Fruit fly (Drosophila melanogaster) whole organism, embryonic: ENCODE data around the gene Cpr65Av.

ENCODE experiments used
- Atf-2 ChIP-seq: fragments of 200-800 bp; sonication (Bioruptor generic); optimal IDR thresholded peaks from 2 replicates; lab custom pipeline; 2016; ENCODE audit warnings: missing biosample characterization, missing genetic modification characterization
- CG10274 ChIP-seq: fragments of 200-800 bp; sonication (Bioruptor generic); optimal IDR thresholded peaks from 3 replicates; lab custom pipeline; 2017; ENCODE audit warnings: missing biosample characterization, mild to moderate bottlenecking, missing genetic modification characterization
- CG10654 ChIP-seq: fragments of 200-800 bp; sonication (Bioruptor generic); optimal IDR thresholded peaks from 2 replicates; lab custom pipeline; 2016; ENCODE audit warnings: missing biosample characterization, missing genetic modification characterization
- CG12219 ChIP-seq: fragments of 200-800 bp; sonication (Bioruptor generic); optimal IDR thresholded peaks from 3 replicates; lab custom pipeline; 2018; ENCODE audit warnings: missing biosample characterization, mild to moderate bottlenecking, missing genetic modification characterization
- CG1233 ChIP-seq: fragments of 200-800 bp; sonication (Bioruptor generic); optimal IDR thresholded peaks from 4 replicates; lab custom pipeline; 2018; ENCODE audit warnings: missing biosample characterization, mild to moderate bottlenecking, missing genetic modification characterization
- CG12744 ChIP-seq: fragments of 200-800 bp; sonication (Bioruptor generic); optimal IDR thresholded peaks from 2 replicates; lab custom pipeline; 2016; ENCODE audit warnings: missing biosample characterization, missing genetic modification characterization
- CG14667 ChIP-seq: fragments of 200-800 bp; sonication (Bioruptor generic); IDR thresholded peaks from 2 replicates; pipeline ENCODE4 v1.3.6; 2022; ENCODE audit warnings: missing biosample characterization, missing genetic modification characterization
- CG15269 ChIP-seq: fragments of 200-800 bp; sonication (Bioruptor generic); optimal IDR thresholded peaks from 2 replicates; lab custom pipeline; 2018; ENCODE audit warnings: missing biosample characterization, mild to moderate bottlenecking, missing genetic modification characterization, moderate library complexity
- CG15601 ChIP-seq: fragments of 200-800 bp; sonication (Bioruptor generic); optimal IDR thresholded peaks from 3 replicates; lab custom pipeline; 2019; ENCODE audit warnings: missing biosample characterization, mild to moderate bottlenecking, missing genetic modification characterization, moderate library complexity
- CG18262 ChIP-seq: fragments of 200-800 bp; optimal IDR thresholded peaks from 3 replicates; lab custom pipeline; 2019; ENCODE audit warnings: missing biosample characterization, mild to moderate bottlenecking, missing genetic modification characterization, moderate library complexity
- CG2712 ChIP-seq: fragments of 200-800 bp; optimal IDR thresholded peaks from 3 replicates; lab custom pipeline; 2019; ENCODE audit warnings: missing biosample characterization, mild to moderate bottlenecking, missing genetic modification characterization, moderate library complexity
- CG3163 ChIP-seq: fragments of 200-800 bp; sonication (Bioruptor generic); optimal IDR thresholded peaks from 3 replicates; lab custom pipeline; 2016; ENCODE audit warnings: missing biosample characterization, missing genetic modification characterization
- CG3407 ChIP-seq: fragments of 200-800 bp; sonication (Bioruptor generic); optimal IDR thresholded peaks from 2 replicates; lab custom pipeline; 2018; ENCODE audit warnings: missing biosample characterization, mild to moderate bottlenecking, missing genetic modification characterization
- CG3726 ChIP-seq: fragments of 200-800 bp; sonication (Bioruptor generic); IDR thresholded peaks from 3 replicates; pipeline ENCODE4, ENCODE4 v1.3.6; 2022; ENCODE audit warnings: missing biosample characterization, missing genetic modification characterization
- CG4730 ChIP-seq: fragments of 200-800 bp; sonication (Bioruptor generic); IDR thresholded peaks from 2 replicates; pipeline ENCODE4 v1.3.6; 2022; ENCODE audit warnings: missing biosample characterization, missing genetic modification characterization
- CG5245 ChIP-seq: fragments of 200-800 bp; sonication (Bioruptor generic); optimal IDR thresholded peaks from 3 replicates; lab custom pipeline; 2016; ENCODE audit warnings: missing biosample characterization, missing genetic modification characterization
- CG8089 ChIP-seq: fragments of 200-800 bp; sonication (Bioruptor generic); optimal IDR thresholded peaks from 3 replicates; lab custom pipeline; 2016; ENCODE audit warnings: missing biosample characterization, missing genetic modification characterization
- CG8290 ChIP-seq, 3 experiments: fragments of 200-800 bp; sonication (Bioruptor generic); optimal IDR thresholded peaks; 2 replicates each; lab custom pipeline; 2016 to 2019; ENCODE audit warnings: missing biosample characterization in 3 of 3, missing genetic modification characterization in 3 of 3, mild to moderate bottlenecking in 2 of 3, moderate library complexity in 1 of 3
- CG8924 ChIP-seq: fragments of 200-800 bp; optimal IDR thresholded peaks from 3 replicates; lab custom pipeline; 2019; ENCODE audit warnings: missing biosample characterization, mild to moderate bottlenecking, missing genetic modification characterization, moderate library complexity
- CG9797 ChIP-seq: fragments of 200-800 bp; sonication (Bioruptor generic); optimal IDR thresholded peaks from 3 replicates; lab custom pipeline; 2018; ENCODE audit warnings: missing biosample characterization, mild to moderate bottlenecking, missing genetic modification characterization
- CG9817 ChIP-seq: fragments of 200-800 bp; sonication (Bioruptor generic); optimal IDR thresholded peaks from 2 replicates; lab custom pipeline; 2018; ENCODE audit warnings: missing biosample characterization, mild to moderate bottlenecking, missing genetic modification characterization, moderate library complexity
- Dp ChIP-seq: fragments of 200-800 bp; sonication (Bioruptor generic); optimal IDR thresholded peaks from 2 replicates; lab custom pipeline; 2018; ENCODE audit warnings: missing biosample characterization, mild to moderate bottlenecking, missing genetic modification characterization, moderate library complexity
- Elba2 ChIP-seq: fragments of 200-800 bp; sonication (Bioruptor generic); optimal IDR thresholded peaks from 3 replicates; lab custom pipeline; 2016; ENCODE audit warnings: missing biosample characterization, missing genetic modification characterization
- HLH4C ChIP-seq: fragments of 200-800 bp; sonication (Bioruptor generic); IDR thresholded peaks from 3 replicates; pipeline ENCODE4 v1.3.6; 2022; ENCODE audit warnings: missing biosample characterization, missing genetic modification characterization; ENCODE audit not compliant: partially characterized antibody
- Kr ChIP-seq: fragments of 200-800 bp; sonication (Bioruptor generic); optimal IDR thresholded peaks from 2 replicates; lab custom pipeline; 2017; ENCODE audit warnings: missing biosample characterization, mild to moderate bottlenecking, missing genetic modification characterization
- Lim3 ChIP-seq: fragments of 200-800 bp; sonication (Bioruptor generic); IDR thresholded peaks from 2 replicates; pipeline ENCODE4 v1.3.6; 2022; ENCODE audit warnings: missing biosample characterization, missing genetic modification characterization
- Mad ChIP-seq: fragments of 200-800 bp; sonication (Bioruptor generic); optimal IDR thresholded peaks from 2 replicates; lab custom pipeline; 2016; ENCODE audit warnings: missing biosample characterization, missing genetic modification characterization
- Pdp1 ChIP-seq, 2 experiments: fragments of 200-800 bp; sonication (Bioruptor generic); optimal IDR thresholded peaks; 3 replicates each; lab custom pipeline; 2016; ENCODE audit warnings: missing biosample characterization in 2 of 2, missing genetic modification characterization in 2 of 2, mild to moderate bottlenecking in 1 of 2, moderate library complexity in 1 of 2
- Sin3A ChIP-seq: fragments of >200 bp; optimal IDR thresholded peaks from 2 replicates; lab custom pipeline; 2018
- Spps ChIP-seq: fragments of 200-800 bp; sonication (Bioruptor generic); optimal IDR thresholded peaks from 2 replicates; lab custom pipeline; 2018; ENCODE audit warnings: missing biosample characterization, mild to moderate bottlenecking, missing genetic modification characterization
- ac ChIP-seq: fragments of 200-800 bp; sonication (Bioruptor generic); optimal IDR thresholded peaks from 3 replicates; lab custom pipeline; 2017; ENCODE audit warnings: missing biosample characterization, mild to moderate bottlenecking, missing genetic modification characterization
- ase ChIP-seq: fragments of 200-800 bp; sonication (Bioruptor generic); IDR thresholded peaks from 3 replicates; pipeline ENCODE4 v1.3.6; 2022; ENCODE audit warnings: missing biosample characterization, missing genetic modification characterization
- br ChIP-seq: fragments of >200 bp; optimal IDR thresholded peaks from 2 replicates; lab custom pipeline; 2017
- cad ChIP-seq: fragments of >200 bp; optimal IDR thresholded peaks from 2 replicates; lab custom pipeline; 2017; ENCODE audit warnings: missing biosample characterization, missing genetic modification characterization
- crp ChIP-seq, 2 experiments: fragments of 200-800 bp; sonication (Bioruptor generic); optimal IDR thresholded peaks; 2 replicates in 1 of 2; 3 replicates in 1 of 2; lab custom pipeline; 2017; ENCODE audit warnings: missing biosample characterization in 2 of 2, missing genetic modification characterization in 2 of 2, mild to moderate bottlenecking in 1 of 2, moderate library complexity in 1 of 2
- dimm ChIP-seq: fragments of 200-800 bp; sonication (Bioruptor generic); IDR thresholded peaks from 2 replicates; pipeline ENCODE4 v1.3.6; 2022; ENCODE audit warnings: missing biosample characterization, missing genetic modification characterization
- dmrt11E ChIP-seq: fragments of 200-800 bp; sonication (Bioruptor generic); optimal IDR thresholded peaks from 3 replicates; lab custom pipeline; 2018; ENCODE audit warnings: missing biosample characterization, mild to moderate bottlenecking, missing genetic modification characterization, moderate library complexity
- gfzf ChIP-seq: fragments of 200-800 bp; sonication (Bioruptor generic); optimal IDR thresholded peaks from 2 replicates; lab custom pipeline; 2016; ENCODE audit warnings: missing biosample characterization, mild to moderate bottlenecking, missing genetic modification characterization, moderate library complexity
- gsb ChIP-seq: fragments of 200-800 bp; sonication (Bioruptor generic); IDR thresholded peaks from 2 replicates; pipeline ENCODE4 v1.3.6; 2022; ENCODE audit warnings: missing biosample characterization, missing genetic modification characterization
- ro ChIP-seq: fragments of 200-800 bp; sonication (Bioruptor generic); IDR thresholded peaks from 2 replicates; pipeline ENCODE4 v1.3.6; 2022; ENCODE audit warnings: missing biosample characterization, missing genetic modification characterization
- schlank ChIP-seq: fragments of 200-800 bp; sonication (Bioruptor generic); optimal IDR thresholded peaks from 2 replicates; lab custom pipeline; 2018; ENCODE audit warnings: missing biosample characterization, mild to moderate bottlenecking, missing genetic modification characterization
- sisA ChIP-seq: fragments of 200-800 bp; sonication (Bioruptor generic); IDR thresholded peaks from 2 replicates; pipeline ENCODE4 v1.3.6; 2022; ENCODE audit warnings: missing biosample characterization, missing genetic modification characterization
- slp2 ChIP-seq: fragments of 200-800 bp; sonication (Bioruptor generic); optimal IDR thresholded peaks from 2 replicates; lab custom pipeline; 2016; ENCODE audit warnings: missing biosample characterization, missing genetic modification characterization
- ssp ChIP-seq: fragments of 200-800 bp; sonication (Bioruptor generic); IDR thresholded peaks from 2 replicates; pipeline ENCODE4 v1.3.6; 2022; ENCODE audit warnings: missing biosample characterization, missing genetic modification characterization
- stc ChIP-seq: fragments of 200-800 bp; sonication (Bioruptor generic); IDR thresholded peaks from 2 replicates; pipeline ENCODE4 v1.3.6; 2022; ENCODE audit warnings: missing biosample characterization, missing genetic modification characterization
- sug ChIP-seq: fragments of 200-800 bp; optimal IDR thresholded peaks from 2 replicates; lab custom pipeline; 2019; ENCODE audit warnings: missing biosample characterization, mild to moderate bottlenecking, missing genetic modification characterization, moderate library complexity
- trh ChIP-seq: fragments of 200-800 bp; sonication (Bioruptor generic); optimal IDR thresholded peaks from 2 replicates; lab custom pipeline; 2016; ENCODE audit warnings: missing biosample characterization, missing genetic modification characterization
- unc-4 ChIP-seq: fragments of 200-800 bp; sonication (Bioruptor generic); IDR thresholded peaks from 2 replicates; pipeline ENCODE4 v1.3.6; 2022; ENCODE audit warnings: missing biosample characterization, missing genetic modification characterization; ENCODE audit not compliant: partially characterized antibody
- vfl ChIP-seq: fragments of 200-800 bp; sonication (Bioruptor generic); optimal IDR thresholded peaks from 2 replicates; lab custom pipeline; 2016; ENCODE audit warnings: missing biosample characterization, missing genetic modification characterization
- wdn ChIP-seq: fragments of 200-800 bp; sonication (Bioruptor generic); IDR thresholded peaks from 2 replicates; pipeline ENCODE4 v1.3.6; 2022; ENCODE audit warnings: missing biosample characterization, missing genetic modification characterization
- wek ChIP-seq: fragments of 200-800 bp; sonication (Bioruptor generic); optimal IDR thresholded peaks from 3 replicates; lab custom pipeline; 2018; ENCODE audit warnings: missing biosample characterization, mild to moderate bottlenecking, missing genetic modification characterization, moderate library complexity

Cpr65Av gene

DNA sequence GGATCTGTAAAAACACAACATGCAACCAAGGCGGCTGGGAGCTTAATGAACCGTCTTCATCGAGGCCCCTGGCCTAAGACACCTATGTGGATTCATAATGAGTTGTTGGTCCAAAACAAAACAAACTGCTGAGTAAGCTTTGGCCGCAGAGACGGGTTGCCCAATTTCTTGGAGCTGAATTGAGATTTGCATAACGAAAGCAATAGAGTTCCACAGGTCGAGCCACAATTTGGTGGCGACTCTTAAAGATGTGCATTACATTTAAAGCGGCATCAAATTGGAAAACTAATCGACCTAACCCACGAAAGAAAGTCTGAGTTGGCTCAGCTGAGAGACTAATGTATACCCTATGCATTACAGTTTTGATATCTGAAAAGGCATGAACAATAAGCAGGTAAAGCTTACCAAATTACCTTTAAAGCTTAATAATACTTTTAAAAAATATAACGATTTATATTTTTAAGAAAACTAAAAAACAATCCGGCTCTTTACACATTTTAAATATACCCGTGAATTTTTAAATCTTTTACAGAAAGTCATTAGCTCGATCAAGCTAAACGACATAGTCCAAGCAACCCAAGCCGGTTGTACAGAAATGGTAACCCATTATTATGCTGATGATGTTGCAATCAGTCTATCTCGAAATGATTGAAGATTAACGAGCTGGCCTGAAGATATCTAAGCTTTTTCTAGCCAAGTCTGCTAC is 17.7 kb upstream of the Cpr65Av start, which contains the start of gene CG13297 (continued):
- TF ChIP-seq sug (tag; lab: Kevin White, UChicago) (no peak), br (lab: Kevin White, UChicago) (no peak), vfl (no peak), CG12219 (peak; percentile 31), CG5245 (no peak), CG10274 (GFP tag; lab: Kevin White, UChicago) (no peak), Mad (GFP tag; lab: Kevin White, UChicago) (no peak), unc-4 (GFP tag; lab: Robert Waterston, UW) (no peak), gsb (GFP tag; lab: Robert Waterston, UW) (no peak), stc (peak; percentile 53; the same call in 1 of the 2 replicates), CG8290 (GFP tag; optimal IDR thresholded peaks at IDR 0.05; lab: Kevin White, UChicago) (no peak), CG8290 (tag; optimal IDR thresholded peaks at IDR 0.05; lab: Kevin White, UChicago) (no peak), ro (GFP tag; lab: Robert Waterston, UW) (no peak), CG3726 (GFP tag; lab: Robert Waterston, UW) (no peak), CG2712 (tag; lab: Kevin White, UChicago) (peak; percentile 78), Dp (GFP tag; lab: Kevin White, UChicago) (no peak), CG15269 (tag; lab: Kevin White, UChicago) (peak; percentile 75), Sin3A (lab: Kevin White, UChicago) (no peak), schlank (tag; lab: Kevin White, UChicago) (no peak), Kr (GFP tag; lab: Kevin White, UChicago) (no peak), wek (GFP tag; lab: Kevin White, UChicago) (no peak), ac (no peak), CG3163 (GFP tag; lab: Kevin White, UChicago) (no peak), CG15601 (no peak), crp (GFP tag; optimal IDR thresholded peaks at IDR 0.05; lab: Kevin White, UChicago) (no peak), CG4730 (GFP tag; lab: Robert Waterston, UW) (peak; percentile 40; the same call in 1 of the 2 replicates), trh (no peak), Atf-2 (no peak), wdn (no peak), Lim3 (no peak), Elba2 (GFP tag; lab: Kevin White, UChicago) (no peak), ssp (GFP tag; lab: Robert Waterston, UW) (no peak; the same call in 1 of the 2 replicates), sisA (GFP tag; lab: Robert Waterston, UW) (peak; percentile 55), CG9797 (GFP tag; lab: Kevin White, UChicago) (no peak), ase (peak; percentile 54; the same call in 1 of the 3 replicates), CG12744 (GFP tag; lab: Kevin White, UChicago) (no peak), cad (GFP tag; lab: Kevin White, UChicago) (no peak), CG9817 (tag; lab: Kevin White, UChicago) (peak; percentile 38), Spps (tag; lab: Kevin White, UChicago) (peak; percentile 5), CG3407 (GFP tag; lab: Kevin White, UChicago) (no peak), CG14667 (GFP tag; lab: Robert Waterston, UW) (no peak), CG8089 (GFP tag; lab: Kevin White, UChicago) (no peak), slp2 (GFP tag; lab: Kevin White, UChicago) (no peak), CG10654 (GFP tag; lab: Kevin White, UChicago) (peak; percentile 19), dmrt11E (no peak), dimm (GFP tag; lab: Robert Waterston, UW) (no peak), CG1233 (GFP tag; lab: Kevin White, UChicago) (peak; percentile 45), CG8924 (tag; lab: Kevin White, UChicago) (peak; percentile 66), HLH4C (GFP tag; lab: Robert Waterston, UW) (no peak), Pdp1 (GFP tag; optimal IDR thresholded peaks at IDR 0.05; lab: Kevin White, UChicago) (peak in 1 of 2 experiments; percentile 2), gfzf (GFP tag; lab: Kevin White, UChicago) (no peak), CG18262 (peak; percentile 73)
